Worm (Caenorhabditis elegans): ENCODE measurements around the gene rpl-11.2.

The rpl-11.2 gene

ce11 chrX:2213400-2214362, 28.7 kb downstream of the rpl-11.2 start:
- TF ChIP-seq zip-8 (tag; optimal IDR thresholded peaks at IDR 0.05) (no peak), sptf-1 (tag; optimal IDR thresholded peaks at IDR 0.05) (peak; percentile 36)

ce11 chrX:2212712-2213111, 29.7 kb downstream of the rpl-11.2 start:
- TF ChIP-seq lin-32 (GFP tag; optimal IDR thresholded peaks at IDR 0.05), result no peak
- no peak for TF ChIP-seq M03D4.4 (tag; optimal IDR thresholded peaks at IDR 0.05)
- TF ChIP-seq nhr-237 (tag; optimal IDR thresholded peaks at IDR 0.05), result no peak
- TF ChIP-seq ceh-43 (GFP tag; optimal IDR thresholded peaks at IDR 0.05), result no peak
- TF ChIP-seq unc-62 (GFP tag; optimal IDR thresholded peaks at IDR 0.05), result no peak
- TF ChIP-seq lsy-2 (tag; optimal IDR thresholded peaks at IDR 0.05), result no peak
- no peak for TF ChIP-seq tbx-8 (GFP tag; optimal IDR thresholded peaks at IDR 0.05)
- TF ChIP-seq hlh-1 (tag; optimal IDR thresholded peaks at IDR 0.05), result no peak
- no peak for TF ChIP-seq sem-2 (GFP tag; optimal IDR thresholded peaks at IDR 0.05)
- TF ChIP-seq flh-1 (GFP tag; optimal IDR thresholded peaks at IDR 0.05), result no peak
- TF ChIP-seq unc-39 (tag; optimal IDR thresholded peaks at IDR 0.05), result no peak
- TF ChIP-seq nhr-12 (tag; optimal IDR thresholded peaks at IDR 0.05), result no peak
- no peak for TF ChIP-seq nhr-76 (tag; optimal IDR thresholded peaks at IDR 0.05)

ce11 chrX:2212141-2212540, 30.3 kb downstream of the rpl-11.2 start:
- TF ChIP-seq pha-4 (tag; optimal IDR thresholded peaks at IDR 0.05) (peak; percentile 19), elt-1 (tag; optimal IDR thresholded peaks at IDR 0.05; ENCODE audit: borderline replicate concordance, insufficient read depth) (no peak)

ce11 chrX:2210751-2211150, 31.7 kb downstream of the rpl-11.2 start, which contains the start of gene peb-1:
TSS of gene peb-1 (plus strand) at chrX:2211051.
- TF ChIP-seq lsy-2 (tag; optimal IDR thresholded peaks at IDR 0.05) (no peak), hlh-1 (tag; optimal IDR thresholded peaks at IDR 0.05) (no peak), elt-1 (tag; optimal IDR thresholded peaks at IDR 0.05; ENCODE audit: borderline replicate concordance, insufficient read depth) (no peak), elt-3 (tag; optimal IDR thresholded peaks at IDR 0.05) (no peak), M03D4.4 (tag; optimal IDR thresholded peaks at IDR 0.05) (no peak), lin-32 (GFP tag; optimal IDR thresholded peaks at IDR 0.05) (no peak), bed-3 (GFP tag; optimal IDR thresholded peaks at IDR 0.05) (no peak), tbx-8 (GFP tag; optimal IDR thresholded peaks at IDR 0.05) (no peak), snpc-4 (tag; optimal IDR thresholded peaks at IDR 0.05) (no peak), ces-1 (GFP tag; optimal IDR thresholded peaks at IDR 0.05) (no peak), cnd-1 (tag; optimal IDR thresholded peaks at IDR 0.05) (no peak), ceh-39 (tag; optimal IDR thresholded peaks at IDR 0.05) (no peak), nhr-28 (tag; optimal IDR thresholded peaks at IDR 0.05) (no peak), pha-4 (tag; optimal IDR thresholded peaks at IDR 0.05) (no peak), nhr-2 (tag; optimal IDR thresholded peaks at IDR 0.05) (no peak)

ce11 chrX:2210164-2210563, 32.3 kb downstream of the rpl-11.2 start:
- no peak for TF ChIP-seq tbx-8 (GFP tag; optimal IDR thresholded peaks at IDR 0.05)
- no peak for TF ChIP-seq unc-39 (tag; optimal IDR thresholded peaks at IDR 0.05)
- no peak for TF ChIP-seq ceh-39 (tag; optimal IDR thresholded peaks at IDR 0.05)
- no peak for TF ChIP-seq ceh-43 (GFP tag; optimal IDR thresholded peaks at IDR 0.05)
- TF ChIP-seq lsy-2 (tag; optimal IDR thresholded peaks at IDR 0.05), result no peak
- TF ChIP-seq drap-1 (GFP tag; optimal IDR thresholded peaks at IDR 0.05), result no peak
- no peak for TF ChIP-seq M03D4.4 (tag; optimal IDR thresholded peaks at IDR 0.05)
- no peak for TF ChIP-seq ztf-11 (tag; optimal IDR thresholded peaks at IDR 0.05)
- TF ChIP-seq lin-32 (GFP tag; optimal IDR thresholded peaks at IDR 0.05), result no peak
- TF ChIP-seq nhr-76 (tag; optimal IDR thresholded peaks at IDR 0.05), result no peak
- no peak for TF ChIP-seq flh-1 (GFP tag; optimal IDR thresholded peaks at IDR 0.05)
- TF ChIP-seq mab-5 (tag; optimal IDR thresholded peaks at IDR 0.05), result no peak
- no peak for TF ChIP-seq pha-4 (tag; optimal IDR thresholded peaks at IDR 0.05)
- TF ChIP-seq ceh-83 (GFP tag; optimal IDR thresholded peaks at IDR 0.05), result no peak
- TF ChIP-seq snpc-4 (tag; optimal IDR thresholded peaks at IDR 0.05), result no peak
